Fruit fly (Drosophila melanogaster) whole organism, prepupa: ENCODE data around the gene CG14518.
A peak's percentile ranks its signal among the peaks of the same experiment; 100 is the strongest.

Experiments
- Blimp-1 ChIP-seq: fragments of 200-800 bp; sonication (Bioruptor generic); optimal IDR thresholded peaks from 3 replicates; lab custom pipeline; 2017; ENCODE audit warnings: missing biosample characterization, missing genetic modification characterization, mild to moderate bottlenecking, moderate library complexity, missing genetic modification reagents
- CG10631 ChIP-seq: fragments of 200-800 bp; sonication (Bioruptor generic); optimal IDR thresholded peaks from 2 replicates; lab custom pipeline; 2016; ENCODE audit warnings: missing biosample characterization, missing genetic modification characterization
- CG10669 ChIP-seq: fragments of 200-800 bp; sonication (Bioruptor generic); optimal IDR thresholded peaks from 3 replicates; lab custom pipeline; 2018; ENCODE audit warnings: missing biosample characterization, mild to moderate bottlenecking, missing genetic modification characterization, moderate library complexity
- CG11294 ChIP-seq: fragments of 200-800 bp; sonication (Bioruptor generic); IDR thresholded peaks from 2 replicates; pipeline ENCODE4 v1.3.6; 2022; ENCODE audit warnings: missing biosample characterization, missing genetic modification characterization
- CG11762 ChIP-seq: fragments of 200-800 bp; sonication (Bioruptor generic); optimal IDR thresholded peaks from 3 replicates; lab custom pipeline; 2016; ENCODE audit warnings: missing biosample characterization, missing genetic modification characterization; ENCODE audit not compliant: insufficient read depth
- CG11902 ChIP-seq: fragments of 200-800 bp; sonication (Bioruptor generic); optimal IDR thresholded peaks from 3 replicates; lab custom pipeline; 2016; ENCODE audit warnings: missing biosample characterization, missing genetic modification characterization
- CG15336 ChIP-seq: fragments of 200-800 bp; sonication (Bioruptor generic); IDR thresholded peaks from 2 replicates; pipeline ENCODE4 v1.3.6; 2022; ENCODE audit warnings: missing biosample characterization, missing genetic modification characterization
- CG1621 ChIP-seq: fragments of 200-800 bp; sonication (Bioruptor generic); optimal IDR thresholded peaks from 3 replicates; lab custom pipeline; 2018; ENCODE audit warnings: missing biosample characterization, mild to moderate bottlenecking, missing genetic modification characterization
- CG3032 ChIP-seq: fragments of 200-800 bp; optimal IDR thresholded peaks from 2 replicates; lab custom pipeline; 2019; ENCODE audit warnings: missing biosample characterization, mild to moderate bottlenecking, missing genetic modification characterization, moderate library complexity
- CG34406 ChIP-seq: fragments of 200-800 bp; sonication (Bioruptor generic); optimal IDR thresholded peaks from 3 replicates; lab custom pipeline; 2016; ENCODE audit warnings: missing biosample characterization, missing genetic modification characterization
- CG6163 ChIP-seq: fragments of 200-800 bp; sonication (Bioruptor generic); IDR thresholded peaks from 3 replicates; pipeline ENCODE4 v1.3.6; 2022; ENCODE audit warnings: missing biosample characterization, missing genetic modification characterization
- CG6792 ChIP-seq: fragments of 200-800 bp; sonication (Bioruptor generic); optimal IDR thresholded peaks from 3 replicates; lab custom pipeline; 2016; ENCODE audit warnings: missing biosample characterization, missing genetic modification characterization
- CG7368 ChIP-seq: fragments of 200-800 bp; sonication (Bioruptor generic); optimal IDR thresholded peaks from 3 replicates; lab custom pipeline; 2016; ENCODE audit warnings: missing biosample characterization, missing genetic modification characterization
- CG8119 ChIP-seq: fragments of 200-800 bp; sonication (Bioruptor generic); IDR thresholded peaks from 3 replicates; pipeline ENCODE4 v1.3.6; 2022; ENCODE audit warnings: missing biosample characterization, missing genetic modification characterization
- CG8632 ChIP-seq: fragments of 200-800 bp; sonication (Bioruptor generic); optimal IDR thresholded peaks from 3 replicates; lab custom pipeline; 2016; ENCODE audit warnings: missing biosample characterization, missing genetic modification characterization
- Ets21C ChIP-seq: fragments of 200-800 bp; sonication (Bioruptor generic); optimal IDR thresholded peaks from 3 replicates; lab custom pipeline; 2016; ENCODE audit warnings: missing biosample characterization, missing genetic modification characterization
- Ets96B ChIP-seq: fragments of 200-800 bp; optimal IDR thresholded peaks from 2 replicates; lab custom pipeline; 2019; ENCODE audit warnings: missing biosample characterization, mild to moderate bottlenecking, missing genetic modification characterization, moderate library complexity
- Gug ChIP-seq: fragments of 200-800 bp; sonication (Bioruptor generic); IDR thresholded peaks from 2 replicates; pipeline ENCODE4 v1.3.6; 2022; ENCODE audit warnings: missing biosample characterization, missing genetic modification characterization
- Hr38 ChIP-seq: sonication (Bioruptor generic); optimal IDR thresholded peaks from 2 replicates; lab custom pipeline; 2016; ENCODE audit warnings: missing biosample characterization, missing genetic modification characterization
- Lpt ChIP-seq: fragments of 200-800 bp; sonication (Bioruptor generic); optimal IDR thresholded peaks from 3 replicates; lab custom pipeline; 2016; ENCODE audit warnings: missing biosample characterization, missing genetic modification characterization
- OdsH ChIP-seq: fragments of 200-800 bp; sonication (Bioruptor generic); optimal IDR thresholded peaks from 3 replicates; lab custom pipeline; 2016; ENCODE audit warnings: missing biosample characterization, missing genetic modification characterization
- Smox ChIP-seq: fragments of 200-800 bp; sonication (Bioruptor generic); optimal IDR thresholded peaks from 3 replicates; lab custom pipeline; 2016; ENCODE audit warnings: missing biosample characterization, missing genetic modification characterization
- dac ChIP-seq: fragments of 200-800 bp; sonication (Bioruptor generic); optimal IDR thresholded peaks from 2 replicates; lab custom pipeline; 2017; ENCODE audit warnings: missing biosample characterization, mild to moderate bottlenecking, missing genetic modification characterization
- dsx ChIP-seq: fragments of 200-800 bp; optimal IDR thresholded peaks from 3 replicates; lab custom pipeline; 2019; ENCODE audit warnings: missing biosample characterization, mild to moderate bottlenecking, missing genetic modification characterization, moderate library complexity; ENCODE audit not compliant: poor library complexity, severe bottlenecking
- eg ChIP-seq: fragments of 200-800 bp; sonication (Bioruptor generic); IDR thresholded peaks from 3 replicates; pipeline ENCODE4 v1.3.6; 2022; ENCODE audit warnings: missing biosample characterization, missing genetic modification characterization
- esn ChIP-seq: fragments of 200-800 bp; sonication (Bioruptor generic); optimal IDR thresholded peaks from 2 replicates; lab custom pipeline; 2016; ENCODE audit warnings: missing biosample characterization, mild to moderate bottlenecking, missing genetic modification characterization, moderate library complexity
- fd59A ChIP-seq: fragments of 200-800 bp; sonication (Bioruptor generic); optimal IDR thresholded peaks from 2 replicates; lab custom pipeline; 2017; ENCODE audit warnings: missing biosample characterization, mild to moderate bottlenecking, missing genetic modification characterization, missing genetic modification reagents
- fkh ChIP-seq: fragments of 200-800 bp; sonication (Bioruptor generic); optimal IDR thresholded peaks from 3 replicates; lab custom pipeline; 2017; ENCODE audit warnings: missing biosample characterization, mild to moderate bottlenecking, missing genetic modification characterization, moderate library complexity
- lz ChIP-seq: fragments of 200-800 bp; sonication (Bioruptor generic); optimal IDR thresholded peaks from 3 replicates; lab custom pipeline; 2016; ENCODE audit warnings: missing biosample characterization, missing genetic modification characterization
- pdm3 ChIP-seq: fragments of 200-800 bp; sonication (Bioruptor generic); optimal IDR thresholded peaks from 3 replicates; lab custom pipeline; 2016; ENCODE audit warnings: missing biosample characterization, missing genetic modification characterization
- salr ChIP-seq, 2 experiments: fragments of 200-800 bp; sonication (Bioruptor generic); optimal IDR thresholded peaks; 3 replicates each; lab custom pipeline; 2016 to 2018; ENCODE audit warnings: missing biosample characterization in 2 of 2, missing genetic modification characterization in 2 of 2, mild to moderate bottlenecking in 1 of 2
- vri ChIP-seq: fragments of 200-800 bp; sonication (Bioruptor generic); optimal IDR thresholded peaks from 3 replicates; lab custom pipeline; 2016; ENCODE audit warnings: missing biosample characterization, mild to moderate bottlenecking, missing genetic modification characterization

The CG14518 gene

dm6 chr3R:29040526-29041195, 15.9 kb downstream of the CG14518 start:
- TF ChIP-seq eg (GFP tag; lab: Robert Waterston, UW) (peak; percentile 60; the same call in 1 of the 3 replicates), Smox (no peak), salr (GFP tag; optimal IDR thresholded peaks at IDR 0.05; lab: Kevin White, UChicago) (no peak), CG8119 (GFP tag; lab: Robert Waterston, UW) (peak; percentile 66; the same call in 2 of the 3 replicates), CG8632 (no peak), esn (GFP tag; lab: Kevin White, UChicago) (peak; percentile 45), fd59A (peak; percentile 27), pdm3 (GFP tag; lab: Kevin White, UChicago) (no peak), lz (peak; percentile 11), CG11294 (0 out of 2 replicates have a peak, but pooled peaks have one; percentile 17), dac (GFP tag; lab: Kevin White, UChicago) (no peak), vri (GFP tag; lab: Kevin White, UChicago) (no peak), CG3032 (tag; lab: Kevin White, UChicago) (peak; percentile 50), CG15336 (peak; percentile 75), CG6163 (GFP tag; lab: Robert Waterston, UW) (0 out of 3 replicates have a peak, but pooled peaks have one; percentile 48), CG7368 (peak; percentile 20), Blimp-1 (GFP tag; lab: Kevin White, UChicago) (no peak), CG11762 (GFP tag; lab: Kevin White, UChicago) (peak; percentile 30), Lpt (GFP tag; lab: Kevin White, UChicago) (no peak), Hr38 (GFP tag; lab: Kevin White, UChicago) (no peak), Ets96B (tag; lab: Kevin White, UChicago) (peak; percentile 61), CG11902 (GFP tag; lab: Kevin White, UChicago) (peak; percentile 17)

DNA sequence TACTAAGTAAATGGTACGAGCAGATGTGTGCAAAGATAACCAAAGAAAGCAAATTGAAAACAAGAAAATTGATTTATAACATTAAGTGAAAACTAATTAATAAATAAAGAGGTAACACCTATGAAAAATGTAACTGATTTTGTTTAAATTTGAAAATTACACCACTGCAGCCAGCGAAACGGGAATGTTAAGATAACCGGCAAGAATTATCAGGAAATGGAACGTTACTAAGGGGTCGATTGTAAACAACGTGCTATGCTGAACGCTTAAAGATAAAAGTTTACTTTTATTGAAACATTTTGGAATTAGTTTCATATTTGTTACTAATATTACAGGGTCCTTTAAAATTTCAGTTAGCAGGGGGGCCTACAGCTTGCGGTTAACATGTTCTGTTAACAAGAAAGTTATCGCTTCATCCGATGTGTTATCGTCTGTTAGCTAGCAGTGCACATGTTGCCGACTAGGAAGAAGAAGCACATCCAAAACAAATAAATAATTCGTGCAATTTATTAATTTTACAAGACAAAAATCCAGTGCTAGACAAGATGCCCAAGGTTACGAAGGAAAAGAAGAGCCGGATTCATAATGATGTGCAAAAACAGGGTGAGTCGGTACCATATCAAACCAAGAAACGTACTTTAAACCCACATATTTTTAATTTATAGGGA, 24.4 kb downstream of the CG14518 start, which contains the start of gene CG11837:
TSS of gene CG11837 (plus strand) at position 439 of the 668 bp plus-strand sequence.
- TF ChIP-seq CG8119 (GFP tag; lab: Robert Waterston, UW) (no peak), fkh (GFP tag; lab: Kevin White, UChicago) (peak; percentile 74), Ets21C (GFP tag; lab: Kevin White, UChicago) (no peak)

- TF ChIP-seq Gug (GFP tag; lab: Robert Waterston, UW) (no peak), CG6792 (GFP tag; lab: Kevin White, UChicago) (no peak), CG11902 (GFP tag; lab: Kevin White, UChicago) (no peak), CG11762 (GFP tag; lab: Kevin White, UChicago) (no peak), dsx (no peak), CG1621 (tag; lab: Kevin White, UChicago) (no peak), fkh (GFP tag; lab: Kevin White, UChicago) (no peak), CG10669 (GFP tag; lab: Kevin White, UChicago) (no peak)
Observed at dm6 chr3R:29050756-29051155, 26.0 kb downstream of the CG14518 start, which contains the start of gene CG11841. CG11841 (plus strand) TSS chr3R:29051056.

DNA sequence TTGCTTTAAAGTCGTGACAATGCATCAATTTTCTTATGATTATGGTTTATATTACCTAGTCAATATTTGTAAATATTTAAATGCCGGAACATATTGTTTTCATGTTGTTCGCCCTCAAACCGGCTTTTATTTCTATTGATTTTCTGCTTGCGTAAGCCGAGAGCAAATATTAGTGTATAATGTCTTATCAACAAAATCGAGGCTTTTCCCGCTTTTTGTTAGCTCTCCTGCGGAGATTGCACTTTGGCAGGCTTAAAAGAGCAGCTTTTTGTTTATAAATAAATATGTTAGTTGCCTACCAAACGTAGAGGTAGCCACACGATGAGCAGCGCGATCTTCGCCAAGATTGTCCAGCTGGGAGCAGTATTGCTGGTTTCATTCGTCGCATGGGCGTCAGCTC, 27.6 kb downstream of the CG14518 start, which contains the start of gene CG11842:
TSS of gene CG11842 (plus strand) at position 301 of the 400 bp plus-strand sequence.
- TF ChIP-seq CG10631 (GFP tag; lab: Kevin White, UChicago) (no peak), CG11902 (GFP tag; lab: Kevin White, UChicago) (no peak), fkh (GFP tag; lab: Kevin White, UChicago) (peak; percentile 40), CG34406 (GFP tag; lab: Kevin White, UChicago) (no peak), Ets21C (GFP tag; lab: Kevin White, UChicago) (no peak), OdsH (no peak)
